Worm (Caenorhabditis elegans) whole organism, L1 larva: ENCODE data around the gene C32D5.8.

Source experiments
- aly-2 ChIP-seq: fragments of 150-350 bp; optimal IDR thresholded peaks from 2 replicates; lab custom pipeline; 2014; ENCODE audit warnings: missing biosample characterization, missing genetic modification characterization
- ama-1 ChIP-seq: fragments of 150-350 bp; optimal IDR thresholded peaks from 2 replicates; lab custom pipeline; 2014
- elt-2 ChIP-seq: sonication (generic microtip); optimal IDR thresholded peaks from 2 replicates; lab custom pipeline; 2016; ENCODE audit warnings: missing genetic modification characterization, mild to moderate bottlenecking, inconsistent platforms, missing compliant biosample characterization, missing genetic modification reagents
- isw-1 ChIP-seq: fragments of 200-800 bp; sonication (Bioruptor generic); IDR thresholded peaks from 2 replicates; pipeline ENCODE4 v1.3.6; 2022; ENCODE audit warnings: missing genetic modification characterization, missing compliant biosample characterization
- lin-39 ChIP-seq: fragments of 150-350 bp; optimal IDR thresholded peaks from 2 replicates; lab custom pipeline; 2014; ENCODE audit warnings: missing biosample characterization, missing genetic modification reagents, missing genetic modification characterization
- mep-1 ChIP-seq: fragments of 150-350 bp; optimal IDR thresholded peaks from 2 replicates; lab custom pipeline; 2014; ENCODE audit warnings: missing biosample characterization, missing genetic modification characterization
- nhr-12 ChIP-seq: sonication (generic microtip); optimal IDR thresholded peaks from 2 replicates; lab custom pipeline; 2017; ENCODE audit warnings: missing biosample characterization, missing genetic modification characterization
- zag-1 ChIP-seq: fragments of 150-350 bp; optimal IDR thresholded peaks from 2 replicates; lab custom pipeline; 2014; ENCODE audit warnings: missing biosample characterization, missing genetic modification characterization

ce11 chrII:6376693-6377092, 30.9 kb upstream of the C32D5.8 start:
- TF ChIP-seq aly-2 (no peak), nhr-12 (tag; lab: Kevin White, UChicago) (no peak), ama-1 (no peak), elt-2 (tag; lab: Kevin White, UChicago) (no peak), zag-1 (tag; lab: Kevin White, UChicago) (no peak), mep-1 (tag; lab: Kevin White, UChicago) (no peak), isw-1 (GFP tag; lab: Robert Waterston, UW) (no peak), lin-39 (tag; lab: Kevin White, UChicago) (no peak)
